Worm (Caenorhabditis elegans) whole organism, mixed stage, embryonic: ENCODE results near the gene F01D5.10.

ENCODE experiments used
- M03D4.4 ChIP-seq: sonication (generic microtip); optimal IDR thresholded peaks from 2 replicates; lab custom pipeline; 2017; ENCODE audit warnings: mild to moderate bottlenecking, missing genetic modification characterization, missing compliant biosample characterization
- bed-3 ChIP-seq: fragments of 200-800 bp; sonication (Bioruptor generic); optimal IDR thresholded peaks from 3 replicates; lab custom pipeline; 2018; ENCODE audit warnings: mild to moderate bottlenecking, missing genetic modification characterization, moderate library complexity, missing compliant biosample characterization
- blmp-1 ChIP-seq: fragments of 150-350 bp; optimal IDR thresholded peaks from 2 replicates; lab custom pipeline; 2014; ENCODE audit warnings: missing biosample characterization, missing genetic modification characterization
- ceh-39 ChIP-seq: fragments of 150-350 bp; optimal IDR thresholded peaks from 2 replicates; lab custom pipeline; 2014; ENCODE audit warnings: missing biosample characterization, missing genetic modification characterization
- ceh-43 ChIP-seq: fragments of 200-800 bp; sonication (Bioruptor generic); optimal IDR thresholded peaks from 2 replicates; lab custom pipeline; 2018; ENCODE audit warnings: mild to moderate bottlenecking, missing genetic modification characterization, moderate library complexity, missing compliant biosample characterization
- ceh-83 ChIP-seq: fragments of 200-800 bp; sonication (Bioruptor generic); optimal IDR thresholded peaks from 2 replicates; lab custom pipeline; 2018; ENCODE audit warnings: mild to moderate bottlenecking, missing genetic modification characterization, missing compliant biosample characterization
- ces-1 ChIP-seq: fragments of 150-350 bp; optimal IDR thresholded peaks from 2 replicates; lab custom pipeline; 2014; ENCODE audit warnings: missing biosample characterization, missing genetic modification reagents, missing genetic modification characterization
- cnd-1 ChIP-seq: fragments of 200-800 bp; sonication (Bioruptor generic); optimal IDR thresholded peaks from 2 replicates; lab custom pipeline; 2018; ENCODE audit warnings: mild to moderate bottlenecking, missing genetic modification characterization, missing compliant biosample characterization
- drap-1 ChIP-seq: fragments of 200-800 bp; sonication (Bioruptor generic); optimal IDR thresholded peaks from 3 replicates; lab custom pipeline; 2018; ENCODE audit warnings: mild to moderate bottlenecking, missing genetic modification characterization, missing compliant biosample characterization
- elt-1 ChIP-seq: sonication (generic microtip); optimal IDR thresholded peaks from 2 replicates; lab custom pipeline; 2017; ENCODE audit warnings: missing genetic modification characterization, mild to moderate bottlenecking, missing compliant biosample characterization, antibody characterized with exemption, moderate library complexity, borderline replicate concordance; ENCODE audit not compliant: insufficient read depth
- elt-3 ChIP-seq: fragments of 150-350 bp; optimal IDR thresholded peaks from 2 replicates; lab custom pipeline; 2014; ENCODE audit warnings: missing biosample characterization, missing genetic modification characterization
- flh-1 ChIP-seq: fragments of 200-800 bp; sonication (Bioruptor generic); optimal IDR thresholded peaks from 2 replicates; lab custom pipeline; 2018; ENCODE audit warnings: mild to moderate bottlenecking, missing genetic modification characterization, moderate library complexity, missing compliant biosample characterization
- ham-2 ChIP-seq: fragments of 200-800 bp; sonication (Bioruptor generic); optimal IDR thresholded peaks from 2 replicates; lab custom pipeline; 2018; ENCODE audit warnings: mild to moderate bottlenecking, missing genetic modification characterization, missing compliant biosample characterization
- hlh-1 ChIP-seq: fragments of 150-350 bp; optimal IDR thresholded peaks from 2 replicates; lab custom pipeline; 2014; ENCODE audit warnings: missing biosample characterization, missing genetic modification reagents, missing genetic modification characterization
- lin-13 ChIP-seq: fragments of 150-350 bp; optimal IDR thresholded peaks from 2 replicates; lab custom pipeline; 2014; ENCODE audit warnings: missing biosample characterization, missing genetic modification characterization
- lin-32 ChIP-seq: fragments of 200-800 bp; sonication (Bioruptor generic); optimal IDR thresholded peaks from 2 replicates; lab custom pipeline; 2018; ENCODE audit warnings: mild to moderate bottlenecking, missing genetic modification characterization, missing compliant biosample characterization
- lsy-2 ChIP-seq: fragments of 150-350 bp; optimal IDR thresholded peaks from 2 replicates; lab custom pipeline; 2014; ENCODE audit warnings: missing biosample characterization, missing genetic modification characterization
- mab-5 ChIP-seq: fragments of 150-350 bp; optimal IDR thresholded peaks from 2 replicates; lab custom pipeline; 2014; ENCODE audit warnings: missing biosample characterization, missing genetic modification characterization
- mep-1 ChIP-seq: fragments of 150-350 bp; optimal IDR thresholded peaks from 2 replicates; lab custom pipeline; 2017; ENCODE audit warnings: missing biosample characterization, missing genetic modification reagents, missing genetic modification characterization, inconsistent platforms
- mls-2 ChIP-seq: sonication (generic microtip); optimal IDR thresholded peaks from 2 replicates; lab custom pipeline; 2016; ENCODE audit warnings: mild to moderate bottlenecking, missing genetic modification characterization, moderate library complexity, missing compliant biosample characterization
- nhr-12 ChIP-seq: fragments of 150-350 bp; optimal IDR thresholded peaks from 2 replicates; lab custom pipeline; 2014; ENCODE audit warnings: missing biosample characterization, missing genetic modification characterization
- nhr-2 ChIP-seq: fragments of 150-350 bp; optimal IDR thresholded peaks from 2 replicates; lab custom pipeline; 2014; ENCODE audit warnings: missing biosample characterization, missing genetic modification characterization
- nhr-237 ChIP-seq: fragments of 150-350 bp; optimal IDR thresholded peaks from 2 replicates; lab custom pipeline; 2014; ENCODE audit warnings: missing biosample characterization, missing genetic modification characterization
- nhr-28 ChIP-seq: fragments of 150-350 bp; optimal IDR thresholded peaks from 2 replicates; lab custom pipeline; 2014; ENCODE audit warnings: missing biosample characterization, missing genetic modification characterization
- nhr-76 ChIP-seq: sonication (generic microtip); optimal IDR thresholded peaks from 2 replicates; lab custom pipeline; 2017; ENCODE audit warnings: missing biosample characterization, missing genetic modification characterization
- pha-4 ChIP-seq: fragments of 150-350 bp; optimal IDR thresholded peaks from 2 replicates; lab custom pipeline; 2018; ENCODE audit warnings: missing biosample characterization, missing genetic modification reagents, missing genetic modification characterization
- sem-2 ChIP-seq: fragments of 200-800 bp; sonication (Bioruptor generic); optimal IDR thresholded peaks from 2 replicates; lab custom pipeline; 2018; ENCODE audit warnings: mild to moderate bottlenecking, missing genetic modification characterization, missing compliant biosample characterization
- snpc-4 ChIP-seq: fragments of 150-350 bp; optimal IDR thresholded peaks from 2 replicates; lab custom pipeline; 2014; ENCODE audit warnings: missing biosample characterization, missing genetic modification characterization
- sptf-1 ChIP-seq: sonication (generic microtip); optimal IDR thresholded peaks from 2 replicates; lab custom pipeline; 2017; ENCODE audit warnings: mild to moderate bottlenecking, missing genetic modification characterization, moderate library complexity, missing compliant biosample characterization
- tbx-8 ChIP-seq: fragments of 200-800 bp; sonication (Bioruptor generic); optimal IDR thresholded peaks from 2 replicates; lab custom pipeline; 2018; ENCODE audit warnings: mild to moderate bottlenecking, missing genetic modification characterization, moderate library complexity, missing compliant biosample characterization
- unc-120 ChIP-seq: sonication (generic microtip); optimal IDR thresholded peaks from 2 replicates; lab custom pipeline; 2017; ENCODE audit warnings: missing genetic modification characterization, missing compliant biosample characterization; ENCODE audit not compliant: poor library complexity, severe bottlenecking
- unc-39 ChIP-seq: fragments of 150-350 bp; optimal IDR thresholded peaks from 2 replicates; lab custom pipeline; 2014; ENCODE audit warnings: missing biosample characterization, missing genetic modification characterization
- unc-62 ChIP-seq: fragments of 150-350 bp; optimal IDR thresholded peaks from 2 replicates; lab custom pipeline; 2014; ENCODE audit warnings: missing biosample characterization, missing genetic modification reagents, missing genetic modification characterization
- zip-8 ChIP-seq: fragments of 150-350 bp; optimal IDR thresholded peaks from 2 replicates; lab custom pipeline; 2014; ENCODE audit warnings: missing biosample characterization, missing genetic modification characterization
- ztf-11 ChIP-seq: fragments of 150-350 bp; optimal IDR thresholded peaks from 2 replicates; lab custom pipeline; 2014; ENCODE audit warnings: missing biosample characterization, missing genetic modification characterization

The F01D5.10 gene

DNA sequence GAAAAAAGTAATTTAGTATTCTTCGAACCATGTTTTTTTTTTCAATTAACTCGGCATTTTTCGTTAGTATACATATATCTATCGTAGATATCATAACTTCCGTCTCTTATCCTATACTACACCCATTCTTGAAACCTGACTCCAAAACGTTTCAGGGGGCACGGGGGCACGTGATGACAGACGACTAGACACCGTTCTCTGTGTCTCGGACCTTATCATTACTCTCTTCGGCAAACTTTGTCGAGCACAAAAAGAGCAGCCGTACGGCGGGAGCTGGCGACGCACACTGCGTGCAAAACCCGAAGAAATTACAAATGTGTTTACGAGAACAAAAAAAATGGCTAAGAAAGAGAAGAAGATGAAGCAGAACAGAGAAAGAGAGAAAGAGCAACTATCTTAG is 23.1 kb upstream of the F01D5.10 start:
- TF ChIP-seq unc-120 (tag; lab: Kevin White, UChicago) (peak; percentile 3), flh-1 (GFP tag; lab: Kevin White, UChicago) (no peak)
- TF ChIP-seq, all 35 proteins: peak for 1

DNA sequence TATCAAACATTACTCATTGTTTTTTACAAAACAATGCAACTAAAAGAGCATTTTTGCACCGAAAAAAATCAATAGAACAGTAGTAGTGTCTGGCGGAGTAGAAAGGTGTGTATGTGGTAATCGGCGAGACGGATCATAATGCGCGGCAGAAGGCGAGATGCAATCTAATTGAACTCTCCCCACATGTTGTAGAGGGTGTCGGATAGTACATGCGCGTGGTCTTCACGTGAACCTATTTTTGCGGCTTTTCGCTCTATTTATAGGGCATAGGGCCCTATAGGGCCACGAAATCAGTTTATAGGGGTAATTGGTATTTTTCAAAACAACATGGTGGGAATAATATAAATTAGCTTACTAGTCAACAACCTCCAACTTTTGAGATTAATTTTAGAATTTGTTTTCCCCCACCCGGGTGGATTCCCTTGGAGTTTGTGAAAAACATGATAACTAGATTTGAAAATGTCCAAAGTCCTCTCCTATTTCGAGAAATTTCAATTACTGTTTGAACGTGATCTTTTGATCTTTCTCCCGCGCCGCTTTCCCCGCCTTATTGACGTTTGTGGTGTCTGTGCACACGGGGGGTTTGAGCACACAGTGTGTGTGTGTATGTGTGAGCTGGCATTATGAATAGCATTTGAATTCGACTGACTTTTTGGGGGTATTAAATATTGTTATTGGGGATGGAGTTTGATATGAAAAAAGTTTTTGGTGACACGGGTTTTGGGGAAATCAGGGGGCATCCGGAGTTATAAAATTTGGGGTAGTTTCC is 21.9 kb upstream of the F01D5.10 start:
- TF ChIP-seq pha-4 (tag; lab: Kevin White, UChicago) (peak; percentile 61), nhr-237 (tag; lab: Kevin White, UChicago) (no peak), drap-1 (GFP tag; lab: Kevin White, UChicago) (no peak), hlh-1 (tag; lab: Kevin White, UChicago) (no peak), unc-62 (GFP tag; lab: Kevin White, UChicago) (no peak), zip-8 (no peak), nhr-12 (tag; lab: Kevin White, UChicago) (no peak), unc-39 (peak; percentile 20), ceh-43 (GFP tag; lab: Kevin White, UChicago) (no peak), lin-13 (tag; lab: Kevin White, UChicago) (no peak), cnd-1 (tag; lab: Kevin White, UChicago) (peak; percentile 24), blmp-1 (no peak), elt-1 (peak; percentile 67), mls-2 (peak; percentile 1), nhr-2 (tag; lab: Kevin White, UChicago) (peak; percentile 93), unc-120 (tag; lab: Kevin White, UChicago) (no peak), ces-1 (GFP tag; lab: Kevin White, UChicago) (peak; percentile 8)
- TF ChIP-seq, all 35 proteins: peak for 7

- no peak for TF ChIP-seq blmp-1
- TF ChIP-seq lin-13 (tag; lab: Kevin White, UChicago), result no peak
- TF ChIP-seq nhr-237 (tag; lab: Kevin White, UChicago), result peak; percentile 24
- TF ChIP-seq ces-1 (GFP tag; lab: Kevin White, UChicago), result peak; percentile 43
- no peak for TF ChIP-seq nhr-76 (tag; lab: Kevin White, UChicago)
- peak; percentile 53 for TF ChIP-seq unc-62 (GFP tag; lab: Kevin White, UChicago)
- TF ChIP-seq pha-4 (tag; lab: Kevin White, UChicago), result peak; percentile 81
- TF ChIP-seq hlh-1 (tag; lab: Kevin White, UChicago), result peak; percentile 15
- TF ChIP-seq lsy-2 (tag; lab: Kevin White, UChicago), result no peak
- no peak for TF ChIP-seq M03D4.4 (tag; lab: Kevin White, UChicago)
- TF ChIP-seq mls-2, result peak; percentile 55
- no peak for TF ChIP-seq elt-1
- TF ChIP-seq flh-1 (GFP tag; lab: Kevin White, UChicago), result no peak
- TF ChIP-seq tbx-8, result no peak
- TF ChIP-seq zip-8, result no peak
- TF ChIP-seq sem-2 (GFP tag; lab: Kevin White, UChicago), result no peak
- TF ChIP-seq mep-1 (tag; lab: Kevin White, UChicago), result no peak
- TF ChIP-seq nhr-2 (tag; lab: Kevin White, UChicago), result no peak
- no peak for TF ChIP-seq nhr-28 (tag; lab: Kevin White, UChicago)
- TF ChIP-seq lin-32, result no peak
- no peak for TF ChIP-seq ceh-43 (GFP tag; lab: Kevin White, UChicago)
- TF ChIP-seq sptf-1 (tag; lab: Kevin White, UChicago), result no peak
- TF ChIP-seq bed-3 (GFP tag; lab: Kevin White, UChicago), result no peak
- no peak for TF ChIP-seq ceh-39 (tag; lab: Kevin White, UChicago)
- TF ChIP-seq nhr-12 (tag; lab: Kevin White, UChicago), result no peak
- TF ChIP-seq ceh-83 (GFP tag; lab: Kevin White, UChicago), result no peak
- TF ChIP-seq drap-1 (GFP tag; lab: Kevin White, UChicago), result no peak
- TF ChIP-seq ztf-11 (tag; lab: Kevin White, UChicago), result no peak
- no peak for TF ChIP-seq snpc-4 (tag; lab: Kevin White, UChicago)
- no peak for TF ChIP-seq unc-39
- no peak for TF ChIP-seq mab-5 (tag; lab: Kevin White, UChicago)
- TF ChIP-seq cnd-1 (tag; lab: Kevin White, UChicago), result no peak
- peak; percentile 23 for TF ChIP-seq unc-120 (tag; lab: Kevin White, UChicago)
- TF ChIP-seq elt-3 (tag; lab: Kevin White, UChicago), result no peak
- no peak for TF ChIP-seq ham-2 (GFP tag; lab: Kevin White, UChicago)
Measured at ce11 chrII:14040204-14040842, 19.2 kb upstream of the F01D5.10 start.
